Worm (Caenorhabditis elegans): Measurements from ENCODE around the gene spsb-1.

DNA sequence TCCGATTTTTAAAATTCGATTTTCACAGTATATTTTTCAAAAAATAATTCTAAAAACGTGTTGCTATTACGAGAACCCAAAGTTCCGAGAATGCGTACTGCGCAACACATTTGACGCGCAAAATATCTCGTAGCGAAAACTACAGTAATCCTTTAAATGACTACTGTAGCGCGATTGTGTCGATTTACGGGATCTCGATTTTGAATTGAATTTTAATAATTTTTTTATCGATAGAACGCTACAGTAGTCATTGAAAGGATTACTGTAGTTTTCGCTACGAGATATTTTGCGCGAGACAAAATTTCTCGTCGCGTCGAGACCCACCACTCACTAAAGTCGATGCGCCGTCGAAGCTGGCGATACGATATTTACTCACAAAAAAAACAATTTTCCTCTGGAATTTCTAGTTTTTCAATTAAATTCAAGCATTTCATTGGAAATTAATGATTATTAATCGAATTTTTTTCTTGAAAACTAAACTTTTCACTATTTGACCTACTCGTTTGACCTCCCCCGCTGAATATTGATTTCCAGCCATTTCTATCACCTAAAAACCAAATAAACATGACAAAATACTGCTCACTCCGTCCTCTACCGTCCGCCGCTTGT is 33.4 kb downstream of the spsb-1 start, which contains the start of gene spsb-2:
- TF ChIP-seq ztf-11 (tag; optimal IDR thresholded peaks at IDR 0.05) = no peak
- TF ChIP-seq R02D3.7 (tag; optimal IDR thresholded peaks at IDR 0.05) = no peak
- TF ChIP-seq ceh-82 (tag; optimal IDR thresholded peaks at IDR 0.05) = no peak
- no peak for TF ChIP-seq unc-55 (GFP tag; optimal IDR thresholded peaks at IDR 0.05)
- no peak for TF ChIP-seq lsy-2 (tag; optimal IDR thresholded peaks at IDR 0.05)
- TF ChIP-seq nhr-10 (tag; optimal IDR thresholded peaks at IDR 0.05) = no peak
- TF ChIP-seq egl-27 (tag; optimal IDR thresholded peaks at IDR 0.05) = no peak
- TF ChIP-seq elt-3 (tag; optimal IDR thresholded peaks at IDR 0.05) = no peak
- TF ChIP-seq lin-13 (GFP tag; optimal IDR thresholded peaks at IDR 0.05) = no peak
- no peak for TF ChIP-seq nhr-11 (tag; optimal IDR thresholded peaks at IDR 0.05)
- no peak for TF ChIP-seq snpc-4 (tag; optimal IDR thresholded peaks at IDR 0.05)
- TF ChIP-seq alr-1 (tag; optimal IDR thresholded peaks at IDR 0.05) = no peak
- TF ChIP-seq ztf-4 (tag; optimal IDR thresholded peaks at IDR 0.05) = no peak
